Fruit fly (Drosophila melanogaster): Measurements from ENCODE around the gene Gcn2.

Gene Gcn2

DNA sequence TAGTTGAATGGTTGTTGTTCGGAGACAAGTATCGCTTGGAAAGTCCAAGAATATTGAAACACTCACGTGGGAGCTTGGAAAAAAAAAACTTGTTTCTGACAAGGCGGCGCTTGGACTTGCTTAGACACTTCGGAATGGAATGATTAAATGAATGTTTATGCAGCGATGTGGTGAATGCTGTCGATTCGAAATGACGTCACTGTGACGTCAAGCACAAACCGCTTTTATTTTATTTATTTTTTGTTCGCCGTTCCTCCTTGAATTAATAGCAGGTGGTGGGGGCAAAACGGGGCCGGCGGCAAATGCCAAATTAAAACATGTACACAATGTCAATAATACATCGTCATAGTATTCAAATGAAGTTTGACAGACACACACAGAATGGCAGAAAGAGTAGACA lies 24.1 kb downstream of the Gcn2 start:
- no peak for TF ChIP-seq CG8301 (tag; optimal IDR thresholded peaks at IDR 0.05)
- no peak for TF ChIP-seq rn (GFP tag; IDR thresholded peaks at IDR 0.05)

DNA sequence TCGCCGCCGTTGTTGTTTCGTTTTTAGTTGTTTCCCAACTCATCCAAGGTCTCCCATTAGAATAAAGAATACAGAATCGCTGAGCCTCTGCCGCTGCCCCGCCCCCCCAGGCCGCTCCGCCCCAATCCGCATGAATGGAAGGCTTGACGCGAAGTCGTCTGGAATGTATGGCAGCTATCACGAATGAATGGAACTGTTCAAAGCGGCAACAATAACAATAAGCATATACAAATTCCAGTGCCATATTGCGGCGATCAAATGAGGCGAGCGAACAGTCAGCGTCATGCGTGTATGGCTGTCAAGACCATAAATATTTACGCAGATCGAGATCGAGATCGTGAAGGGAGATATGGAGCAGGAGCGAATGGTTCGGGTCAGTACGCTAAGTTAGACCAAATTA lies 25.2 kb downstream of the Gcn2 start:
- no peak for TF ChIP-seq CG8159 (tag; optimal IDR thresholded peaks at IDR 0.05)
- TF ChIP-seq CG4496 (GFP tag; IDR thresholded peaks at IDR 0.05), result no peak; the same call in 2 of the 3 replicates
- TF ChIP-seq fd96Ca (GFP tag; IDR thresholded peaks at IDR 0.05), result no peak
- TF ChIP-seq Snoo (tag; optimal IDR thresholded peaks at IDR 0.05), result no peak

DNA sequence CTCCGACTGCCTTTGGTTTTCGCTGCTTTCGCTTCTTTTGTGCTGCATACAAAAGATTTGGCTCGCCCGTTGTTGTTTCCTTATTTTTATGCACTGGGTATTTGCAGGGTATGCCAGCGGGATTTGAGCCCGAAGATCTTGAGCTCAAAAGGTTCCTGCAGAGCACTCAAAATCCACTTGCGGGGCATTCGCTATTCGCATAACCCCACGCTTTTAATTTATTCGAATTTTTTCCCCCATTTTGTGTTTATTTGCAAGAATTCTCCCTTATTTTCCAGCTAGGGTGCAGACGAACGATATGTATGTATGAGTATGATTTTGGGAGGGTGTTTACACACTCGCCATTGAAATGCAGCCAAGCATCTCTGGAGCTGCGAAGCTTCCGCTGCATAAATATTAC lies 26.5 kb downstream of the Gcn2 start:
- TF ChIP-seq CG8301 (tag; optimal IDR thresholded peaks at IDR 0.05), result no peak
- TF ChIP-seq CG12605 (GFP tag; IDR thresholded peaks at IDR 0.05), result no peak
- TF ChIP-seq CG8159 (tag; optimal IDR thresholded peaks at IDR 0.05), result peak; percentile 3

DNA sequence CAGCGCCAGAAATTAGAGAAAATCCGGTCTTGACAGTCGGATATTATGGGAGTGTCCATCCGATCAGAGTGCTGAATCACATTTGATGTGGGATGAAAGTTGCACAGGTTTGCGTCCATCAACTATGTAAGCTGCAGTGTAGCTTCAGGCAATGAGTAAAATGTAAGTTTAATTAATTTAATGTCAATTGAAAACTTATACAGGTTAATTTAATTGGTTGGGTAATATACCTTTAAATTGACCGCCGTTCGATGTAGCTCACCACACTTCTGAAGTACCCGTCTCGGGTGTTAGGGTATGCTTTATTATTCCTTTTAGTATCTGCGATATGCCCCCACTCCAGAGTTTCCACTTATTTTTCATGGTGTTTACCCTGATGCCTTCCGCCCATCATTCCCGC lies 29.0 kb downstream of the Gcn2 start:
- peak; percentile 58 for TF ChIP-seq CG14655 (GFP tag; optimal IDR thresholded peaks at IDR 0.05)
- peak; percentile 30 for TF ChIP-seq Pif1B (GFP tag; optimal IDR thresholded peaks at IDR 0.05)
- no peak for TF ChIP-seq D1 (tag; optimal IDR thresholded peaks at IDR 0.05)
- no peak for TF ChIP-seq rn (GFP tag; IDR thresholded peaks at IDR 0.05)
- peak; percentile 35 for TF ChIP-seq CG15710 (tag; optimal IDR thresholded peaks at IDR 0.05)
- TF ChIP-seq CG13204 (GFP tag; optimal IDR thresholded peaks at IDR 0.05), result no peak
- TF ChIP-seq CG10348 (GFP tag; IDR thresholded peaks at IDR 0.05), result no peak
- TF ChIP-seq Snoo (tag; optimal IDR thresholded peaks at IDR 0.05), result peak; percentile 29
- TF ChIP-seq CG32121 (GFP tag; IDR thresholded peaks at IDR 0.05), result peak; percentile 13; the same call in 1 of the 2 replicates
- TF ChIP-seq CG8301 (tag; optimal IDR thresholded peaks at IDR 0.05), result peak; percentile 46
- TF ChIP-seq gl (tag; optimal IDR thresholded peaks at IDR 0.05), result no peak
- peak; percentile 2 for TF ChIP-seq CG34367 (tag; optimal IDR thresholded peaks at IDR 0.05)
- TF ChIP-seq CG9948 (tag; optimal IDR thresholded peaks at IDR 0.05), result peak; percentile 9
- peak; percentile 53 for TF ChIP-seq CG8159 (tag; optimal IDR thresholded peaks at IDR 0.05)
- TF ChIP-seq CG4496 (GFP tag; IDR thresholded peaks at IDR 0.05), result peak; percentile 50; the same call in 1 of the 3 replicates
- peak; percentile 54; the same call in 2 of the 3 replicates for TF ChIP-seq fd96Ca (GFP tag; IDR thresholded peaks at IDR 0.05)
- TF ChIP-seq Ets98B (GFP tag; IDR thresholded peaks at IDR 0.05), result no peak; the same call in 1 of the 2 replicates
- TF ChIP-seq CG17806 (tag; optimal IDR thresholded peaks at IDR 0.05), result peak; percentile 47
- TF ChIP-seq Pif1A (GFP tag; optimal IDR thresholded peaks at IDR 0.05), result peak; percentile 41

DNA sequence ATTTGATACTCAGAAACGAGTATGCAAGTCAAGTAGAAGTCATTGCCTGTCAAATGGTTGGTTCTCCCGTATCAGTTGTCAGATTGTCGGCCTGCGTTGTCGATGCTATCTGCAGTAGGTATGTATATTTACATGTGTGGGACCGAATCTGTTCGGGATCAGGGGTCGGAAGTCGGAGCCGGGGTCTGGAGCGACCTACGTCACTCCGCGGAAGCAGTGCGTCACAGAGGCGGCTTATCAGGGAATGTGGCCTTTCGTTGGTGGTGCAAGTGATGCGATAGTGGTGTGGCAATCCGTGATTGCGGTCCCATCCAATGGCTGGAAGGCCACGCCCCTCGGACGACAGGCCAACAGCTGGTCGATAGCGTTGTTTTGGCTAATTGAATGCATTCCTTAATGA lies 40.2 kb downstream of the Gcn2 start:
- no peak for TF ChIP-seq CG32121 (GFP tag; IDR thresholded peaks at IDR 0.05)
- TF ChIP-seq Pif1B (GFP tag; optimal IDR thresholded peaks at IDR 0.05), result no peak
- no peak for TF ChIP-seq CG15710 (tag; optimal IDR thresholded peaks at IDR 0.05)
- TF ChIP-seq EcR (GFP tag; optimal IDR thresholded peaks at IDR 0.05), result peak; percentile 25

DNA sequence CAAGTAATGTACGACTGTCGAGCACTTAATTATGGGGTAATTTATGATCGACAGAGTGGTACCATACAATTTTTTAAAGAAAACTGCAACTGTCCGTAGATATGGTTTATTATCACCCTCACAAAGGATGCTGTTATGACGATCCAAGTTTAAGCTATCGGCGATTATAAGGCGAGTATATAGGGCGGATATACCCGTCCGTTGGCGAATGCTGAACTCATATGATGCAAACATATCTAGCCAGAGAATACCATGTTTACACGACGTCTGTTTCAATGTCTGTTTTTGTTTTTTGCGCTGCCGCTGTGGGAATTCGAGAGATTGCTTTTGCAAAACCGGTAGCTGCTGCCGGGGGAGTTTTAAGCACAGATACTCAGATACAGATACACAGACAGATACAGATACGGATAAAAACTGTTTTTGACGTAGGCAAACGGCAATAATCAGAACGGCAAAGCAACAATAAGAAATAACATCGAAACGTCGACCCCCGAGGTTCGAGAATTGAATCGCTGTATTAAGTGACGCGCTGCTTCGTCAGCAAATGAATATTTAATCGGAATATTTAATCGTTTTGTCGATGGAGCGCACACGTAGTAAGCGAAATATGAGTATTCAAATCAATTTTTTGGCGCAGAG lies 42.1 kb downstream of the Gcn2 start:
- TF ChIP-seq D1 (tag; optimal IDR thresholded peaks at IDR 0.05) (no peak), rn (GFP tag; IDR thresholded peaks at IDR 0.05) (no peak), fd96Ca (GFP tag; IDR thresholded peaks at IDR 0.05) (no peak), CG15710 (tag; optimal IDR thresholded peaks at IDR 0.05) (no peak), Pif1A (GFP tag; optimal IDR thresholded peaks at IDR 0.05) (peak; percentile 11), CG8301 (tag; optimal IDR thresholded peaks at IDR 0.05) (no peak), EcR (GFP tag; optimal IDR thresholded peaks at IDR 0.05) (peak; percentile 70), CG17806 (tag; optimal IDR thresholded peaks at IDR 0.05) (no peak), Snoo (tag; optimal IDR thresholded peaks at IDR 0.05) (no peak), CG10348 (GFP tag; IDR thresholded peaks at IDR 0.05) (no peak)

DNA sequence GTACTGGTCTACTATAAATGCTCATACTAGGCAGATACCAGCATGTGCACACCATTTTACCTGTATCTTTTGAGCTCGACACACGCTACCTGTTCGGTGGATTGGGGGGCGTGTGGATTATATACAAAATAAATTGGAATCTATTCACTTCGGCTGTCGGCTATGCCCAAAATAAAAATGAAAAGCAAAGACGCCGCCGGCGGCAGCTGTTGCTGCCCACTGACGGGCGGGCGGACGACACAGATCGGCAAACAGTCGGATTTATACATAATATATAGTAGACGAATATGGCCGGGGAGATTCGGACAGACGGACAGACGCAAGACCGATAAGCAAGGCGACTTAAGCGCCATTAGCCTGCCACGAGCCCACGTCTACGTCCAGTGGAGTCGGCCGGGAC lies 43.4 kb downstream of the Gcn2 start:
- TF ChIP-seq CG4496 (GFP tag; IDR thresholded peaks at IDR 0.05) (no peak), CG8301 (tag; optimal IDR thresholded peaks at IDR 0.05) (no peak), CG32121 (GFP tag; IDR thresholded peaks at IDR 0.05) (no peak), Pif1B (GFP tag; optimal IDR thresholded peaks at IDR 0.05) (no peak)

DNA sequence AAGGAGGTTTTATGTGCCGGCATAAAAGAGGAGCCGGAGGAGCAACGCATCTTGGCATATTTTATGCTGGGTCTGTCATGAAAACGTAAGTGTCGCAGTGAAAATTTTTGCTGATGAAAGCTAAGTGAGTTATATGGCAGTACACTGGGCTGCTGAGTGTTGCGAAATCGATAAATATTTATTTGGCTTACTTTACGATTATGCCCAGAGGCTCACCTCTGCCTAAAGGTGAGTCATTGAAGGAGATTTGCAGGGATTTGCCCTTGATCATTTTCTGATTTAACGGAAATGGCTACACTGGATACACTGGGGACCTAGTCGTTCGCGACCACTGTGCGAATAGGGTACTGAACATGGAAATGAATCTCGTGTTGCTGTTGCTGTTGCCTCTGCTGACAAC lies 44.5 kb downstream of the Gcn2 start:
- no peak for TF ChIP-seq CG14655 (GFP tag; optimal IDR thresholded peaks at IDR 0.05)
- TF ChIP-seq CG4496 (GFP tag; IDR thresholded peaks at IDR 0.05), result no peak
- TF ChIP-seq Pif1A (GFP tag; optimal IDR thresholded peaks at IDR 0.05), result peak; percentile 22
- TF ChIP-seq CG8301 (tag; optimal IDR thresholded peaks at IDR 0.05), result peak; percentile 14
- peak; percentile 34; the same call in 1 of the 2 replicates for TF ChIP-seq CG32121 (GFP tag; IDR thresholded peaks at IDR 0.05)
- no peak for TF ChIP-seq EcR (GFP tag; optimal IDR thresholded peaks at IDR 0.05)
- no peak for TF ChIP-seq CG13204 (GFP tag; optimal IDR thresholded peaks at IDR 0.05)
- no peak for TF ChIP-seq D1 (tag; optimal IDR thresholded peaks at IDR 0.05)
- peak; percentile 68; the same call in 2 of the 3 replicates for TF ChIP-seq fd96Ca (GFP tag; IDR thresholded peaks at IDR 0.05)
- no peak for TF ChIP-seq CG8159 (tag; optimal IDR thresholded peaks at IDR 0.05)
- no peak for TF ChIP-seq CG10348 (GFP tag; IDR thresholded peaks at IDR 0.05)
- TF ChIP-seq Ets98B (GFP tag; IDR thresholded peaks at IDR 0.05), result peak; percentile 42
- TF ChIP-seq CG9948 (tag; optimal IDR thresholded peaks at IDR 0.05), result peak; percentile 1
- TF ChIP-seq gl (tag; optimal IDR thresholded peaks at IDR 0.05), result no peak
- TF ChIP-seq CG34367 (tag; optimal IDR thresholded peaks at IDR 0.05), result no peak
- no peak for TF ChIP-seq CG15710 (tag; optimal IDR thresholded peaks at IDR 0.05)
- TF ChIP-seq CG12605 (GFP tag; IDR thresholded peaks at IDR 0.05), result no peak
- no peak for TF ChIP-seq Snoo (tag; optimal IDR thresholded peaks at IDR 0.05)
- no peak for TF ChIP-seq rn (GFP tag; IDR thresholded peaks at IDR 0.05)
- TF ChIP-seq CG17806 (tag; optimal IDR thresholded peaks at IDR 0.05), result no peak
- no peak for TF ChIP-seq Pif1B (GFP tag; optimal IDR thresholded peaks at IDR 0.05)

Data from whole organism, pupa.